Fruit fly (Drosophila melanogaster): ENCODE measurements around the gene GluRIIB.

The GluRIIB gene

DNA sequence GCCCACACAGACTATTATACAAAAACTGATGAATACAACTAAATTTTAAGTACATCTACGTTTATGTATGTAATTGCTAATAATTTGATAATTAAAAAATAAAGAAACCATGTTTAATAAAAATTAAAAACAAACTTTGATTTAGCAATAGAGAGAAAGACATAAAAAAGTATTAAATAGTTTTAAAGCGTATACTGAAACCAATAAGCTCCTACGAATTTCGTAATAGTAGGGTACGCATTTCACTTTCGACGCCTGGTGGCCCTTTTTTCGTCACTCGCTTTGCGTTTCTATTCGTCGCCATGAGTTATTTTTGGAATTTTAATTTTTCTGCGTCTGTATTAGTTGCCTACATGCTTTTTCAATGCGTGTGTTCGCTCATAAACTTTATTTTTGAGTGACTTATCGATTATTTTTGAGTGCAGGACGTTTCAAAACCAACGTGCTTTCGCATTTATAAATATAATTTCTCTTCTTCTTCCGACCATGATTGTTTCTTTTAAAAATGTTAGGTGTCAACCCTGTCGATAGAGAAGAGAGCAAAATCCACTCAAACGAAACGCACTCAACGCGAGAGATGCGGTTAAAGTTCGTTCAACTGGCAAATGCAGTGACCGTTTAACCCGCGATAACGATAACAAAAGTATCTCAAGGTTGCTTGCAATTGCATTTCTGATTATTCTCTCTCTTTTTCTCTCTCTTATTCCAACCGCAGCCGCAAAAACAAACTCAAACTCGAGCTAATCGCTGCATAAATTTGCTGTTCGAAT lies 12.4 kb upstream of the GluRIIB start, which contains the start of gene Oscillin (continued):
- TF ChIP-seq pros (GFP tag; optimal IDR thresholded peaks at IDR 0.05) (peak; percentile 36), Rx (GFP tag; IDR thresholded peaks at IDR 0.05) (peak; percentile 52; the same call in 1 of the 2 replicates), CG3407 (GFP tag; optimal IDR thresholded peaks at IDR 0.05) (peak; percentile 38), CG17802 (tag; optimal IDR thresholded peaks at IDR 0.05) (peak; percentile 31), CG33557 (GFP tag; optimal IDR thresholded peaks at IDR 0.05) (peak; percentile 17), vfl (GFP tag; optimal IDR thresholded peaks at IDR 0.05) (no peak), lov (optimal IDR thresholded peaks at IDR 0.05) (no peak), lov (GFP tag; IDR thresholded peaks at IDR 0.05) (peak; percentile 77; the same call in 2 of the 3 replicates), Hr78 (GFP tag; optimal IDR thresholded peaks at IDR 0.05) (peak in 1 of 2 experiments; percentile 96), Deaf1 (tag; optimal IDR thresholded peaks at IDR 0.05) (peak; percentile 69), CG15696 (tag; optimal IDR thresholded peaks at IDR 0.05) (peak; percentile 58), eyg (GFP tag; optimal IDR thresholded peaks at IDR 0.05) (no peak), pita (GFP tag; optimal IDR thresholded peaks at IDR 0.05) (no peak), Elba2 (GFP tag; optimal IDR thresholded peaks at IDR 0.05) (no peak), Ets65A (GFP tag) (no peak), CG15269 (tag; optimal IDR thresholded peaks at IDR 0.05) (peak; percentile 75), CG6854 (GFP tag; optimal IDR thresholded peaks at IDR 0.05) (peak; percentile 58), CG6175 (GFP tag; IDR thresholded peaks at IDR 0.05) (no peak), CG6765 (GFP tag; optimal IDR thresholded peaks at IDR 0.05) (peak; percentile 62), Pdp1 (GFP tag; optimal IDR thresholded peaks at IDR 0.05) (peak; percentile 17 to 91), CG10979 (tag; optimal IDR thresholded peaks at IDR 0.05) (peak; percentile 88), CG11696 (GFP tag; IDR thresholded peaks at IDR 0.05) (peak; percentile 60), CG1792 (GFP tag; optimal IDR thresholded peaks at IDR 0.05) (peak; percentile 40), abd-A (tag; optimal IDR thresholded peaks at IDR 0.05) (peak; percentile 64), D19A (tag; optimal IDR thresholded peaks at IDR 0.05) (peak; percentile 96), crc (GFP tag; optimal IDR thresholded peaks at IDR 0.05) (peak; percentile 42), CG31365 (tag; optimal IDR thresholded peaks at IDR 0.05) (no peak), CG10431 (GFP tag; optimal IDR thresholded peaks at IDR 0.05) (peak; percentile 77), CG2120 (GFP tag; optimal IDR thresholded peaks at IDR 0.05) (peak; percentile 12), Dfd (GFP tag; optimal IDR thresholded peaks at IDR 0.05) (no peak), nom (GFP tag; optimal IDR thresholded peaks at IDR 0.05) (peak; percentile 47), amos (GFP tag; IDR thresholded peaks at IDR 0.05; ENCODE audit: partially characterized antibody) (peak; percentile 22; the same call in 1 of the 2 replicates), NK7.1 (GFP tag; optimal IDR thresholded peaks at IDR 0.05) (no peak), CG17568 (GFP tag; optimal IDR thresholded peaks at IDR 0.05) (no peak), tap (tag; optimal IDR thresholded peaks at IDR 0.05) (peak; percentile 83), CG7963 (GFP tag; IDR thresholded peaks at IDR 0.05; ENCODE audit: partially characterized antibody) (peak; percentile 77), Sry-β (GFP tag; optimal IDR thresholded peaks at IDR 0.05) (no peak), HLH4C (GFP tag; IDR thresholded peaks at IDR 0.05; ENCODE audit: partially characterized antibody) (peak; percentile 84), fd102C (GFP tag; optimal IDR thresholded peaks at IDR 0.05) (no peak), Jarid2 (GFP tag; optimal IDR thresholded peaks at IDR 0.05) (no peak), slp2 (GFP tag; optimal IDR thresholded peaks at IDR 0.05) (peak; percentile 44), C15 (GFP tag; IDR thresholded peaks at IDR 0.05) (0 out of 3 replicates have a peak, but pooled peaks have one; percentile 48), CG31441 (GFP tag; IDR thresholded peaks at IDR 0.05) (peak; percentile 92), Atf-2 (GFP tag; optimal IDR thresholded peaks at IDR 0.05) (peak; percentile 66), Hr39 (optimal IDR thresholded peaks at IDR 0.05) (no peak), CG32772 (GFP tag; IDR thresholded peaks at IDR 0.05) (peak; percentile 82), lab (GFP tag; optimal IDR thresholded peaks at IDR 0.05) (peak; percentile 88), CG2116 (GFP tag; optimal IDR thresholded peaks at IDR 0.05) (peak; percentile 77)

All from whole organism, embryonic.